Fruit fly (Drosophila melanogaster) whole organism, embryonic: ENCODE data around the gene NaPi-III.

Experiments
- Atf3 ChIP-seq: fragments of 200-800 bp; sonication (Bioruptor generic); optimal IDR thresholded peaks from 3 replicates; lab custom pipeline; 2016; ENCODE audit warnings: missing biosample characterization, missing genetic modification characterization
- CG10462 ChIP-seq: fragments of 200-800 bp; sonication (Bioruptor generic); optimal IDR thresholded peaks from 2 replicates; lab custom pipeline; 2016; ENCODE audit warnings: missing biosample characterization, missing genetic modification characterization
- CG10979 ChIP-seq: fragments of 200-800 bp; sonication (Bioruptor generic); optimal IDR thresholded peaks from 2 replicates; lab custom pipeline; 2018; ENCODE audit warnings: missing biosample characterization, mild to moderate bottlenecking, missing genetic modification characterization, moderate library complexity
- CG11504 ChIP-seq: fragments of 200-800 bp; sonication (Bioruptor generic); optimal IDR thresholded peaks from 3 replicates; lab custom pipeline; 2019; ENCODE audit warnings: missing biosample characterization, mild to moderate bottlenecking, missing genetic modification characterization, moderate library complexity
- CG12071 ChIP-seq: fragments of 200-800 bp; sonication (Bioruptor generic); optimal IDR thresholded peaks from 3 replicates; lab custom pipeline; 2018; ENCODE audit warnings: missing biosample characterization, mild to moderate bottlenecking, missing genetic modification characterization
- CG12155 ChIP-seq: fragments of 200-800 bp; sonication (Bioruptor generic); optimal IDR thresholded peaks from 3 replicates; lab custom pipeline; 2016; ENCODE audit warnings: missing biosample characterization, missing genetic modification characterization
- CG12299 ChIP-seq: fragments of 200-800 bp; sonication (Bioruptor generic); optimal IDR thresholded peaks from 2 replicates; lab custom pipeline; 2018; ENCODE audit warnings: missing biosample characterization, mild to moderate bottlenecking, missing genetic modification characterization
- CG12769 ChIP-seq: fragments of 200-800 bp; sonication (Bioruptor generic); optimal IDR thresholded peaks from 2 replicates; lab custom pipeline; 2019; ENCODE audit warnings: missing biosample characterization, mild to moderate bottlenecking, missing genetic modification characterization, moderate library complexity
- CG13894 ChIP-seq: fragments of 200-800 bp; sonication (Bioruptor generic); optimal IDR thresholded peaks from 3 replicates; lab custom pipeline; 2018; ENCODE audit warnings: missing biosample characterization, mild to moderate bottlenecking, missing genetic modification characterization, moderate library complexity
- CG14014 ChIP-seq: fragments of 200-800 bp; sonication (Bioruptor generic); IDR thresholded peaks from 2 replicates; pipeline ENCODE4 v1.3.6; 2022; ENCODE audit warnings: missing biosample characterization, missing genetic modification characterization
- CG3995 ChIP-seq: fragments of 200-800 bp; sonication (Bioruptor generic); optimal IDR thresholded peaks from 3 replicates; lab custom pipeline; 2016; ENCODE audit warnings: missing biosample characterization, missing genetic modification characterization
- CG5180 ChIP-seq: fragments of 200-800 bp; sonication (Bioruptor generic); optimal IDR thresholded peaks from 3 replicates; lab custom pipeline; 2017; ENCODE audit warnings: missing biosample characterization, missing genetic modification characterization, mild to moderate bottlenecking, moderate library complexity, missing genetic modification reagents
- CG5245 ChIP-seq: fragments of 200-800 bp; sonication (Bioruptor generic); optimal IDR thresholded peaks from 3 replicates; lab custom pipeline; 2016; ENCODE audit warnings: missing biosample characterization, missing genetic modification characterization
- CG8388 ChIP-seq: fragments of 200-800 bp; sonication (Bioruptor generic); optimal IDR thresholded peaks from 2 replicates; lab custom pipeline; 2019; ENCODE audit warnings: missing biosample characterization, mild to moderate bottlenecking, missing genetic modification characterization, moderate library complexity
- CG9437 ChIP-seq: fragments of 200-800 bp; sonication (Bioruptor generic); optimal IDR thresholded peaks from 2 replicates; lab custom pipeline; 2018; ENCODE audit warnings: missing biosample characterization, mild to moderate bottlenecking, missing genetic modification characterization
- CG9609 ChIP-seq: fragments of 200-800 bp; sonication (Bioruptor generic); optimal IDR thresholded peaks from 3 replicates; lab custom pipeline; 2016; ENCODE audit warnings: missing biosample characterization, missing genetic modification characterization
- CG9727 ChIP-seq: fragments of 200-800 bp; sonication (Bioruptor generic); optimal IDR thresholded peaks from 3 replicates; lab custom pipeline; 2017; ENCODE audit warnings: missing biosample characterization, mild to moderate bottlenecking, missing genetic modification characterization
- Dfd ChIP-seq, 2 experiments: fragments of >200 bp; optimal IDR thresholded peaks; 2 replicates each; lab custom pipeline; 2017; ENCODE audit warnings: missing biosample characterization in 2 of 2, missing genetic modification characterization in 2 of 2
- Ets97D ChIP-seq: fragments of 200-800 bp; sonication (Bioruptor generic); optimal IDR thresholded peaks from 3 replicates; lab custom pipeline; 2016; ENCODE audit warnings: missing biosample characterization, missing genetic modification characterization
- Hr39 ChIP-seq: fragments of >200 bp; optimal IDR thresholded peaks from 2 replicates; lab custom pipeline; 2017
- Lim3 ChIP-seq: fragments of 200-800 bp; sonication (Bioruptor generic); IDR thresholded peaks from 2 replicates; pipeline ENCODE4 v1.3.6; 2022; ENCODE audit warnings: missing biosample characterization, missing genetic modification characterization
- MBD-R2 ChIP-seq: fragments of 200-800 bp; sonication (Bioruptor generic); IDR thresholded peaks from 2 replicates; pipeline ENCODE4 v1.3.6; 2022; ENCODE audit warnings: missing biosample characterization, missing genetic modification characterization
- Mad ChIP-seq: fragments of 200-800 bp; sonication (Bioruptor generic); optimal IDR thresholded peaks from 2 replicates; lab custom pipeline; 2016; ENCODE audit warnings: missing biosample characterization, missing genetic modification characterization
- NfI ChIP-seq: fragments of 200-800 bp; sonication (Bioruptor generic); optimal IDR thresholded peaks from 3 replicates; lab custom pipeline; 2018; ENCODE audit warnings: missing biosample characterization, mild to moderate bottlenecking, missing genetic modification characterization, moderate library complexity
- Tbp ChIP-seq: fragments of >200 bp; optimal IDR thresholded peaks from 2 replicates; lab custom pipeline; 2018; ENCODE audit warnings: missing biosample characterization, missing genetic modification characterization
- ara ChIP-seq: fragments of 200-800 bp; sonication (Bioruptor generic); IDR thresholded peaks from 2 replicates; pipeline ENCODE4 v1.3.6; 2022; ENCODE audit warnings: missing biosample characterization, missing genetic modification characterization
- ash1 ChIP-seq: fragments of 200-800 bp; sonication (Bioruptor generic); optimal IDR thresholded peaks from 2 replicates; lab custom pipeline; 2018; ENCODE audit warnings: missing biosample characterization, mild to moderate bottlenecking, missing genetic modification characterization
- bsh ChIP-seq, 2 experiments: fragments of 200-800 bp; sonication (Bioruptor generic); optimal IDR thresholded peaks; 2 replicates each; lab custom pipeline; 2017 to 2018; ENCODE audit warnings: mild to moderate bottlenecking in 2 of 2, missing biosample characterization in 2 of 2, missing genetic modification characterization in 2 of 2, moderate library complexity in 1 of 2
- cas ChIP-seq: fragments of 200-800 bp; sonication (Bioruptor generic); IDR thresholded peaks from 2 replicates; pipeline ENCODE4 v1.3.6; 2022; ENCODE audit warnings: missing biosample characterization, missing genetic modification characterization
- ci ChIP-seq: fragments of 200-800 bp; sonication (Bioruptor generic); IDR thresholded peaks from 3 replicates; pipeline ENCODE4 v1.3.6; 2022; ENCODE audit warnings: missing biosample characterization, missing genetic modification characterization
- crc ChIP-seq: fragments of 200-800 bp; sonication (Bioruptor generic); optimal IDR thresholded peaks from 2 replicates; lab custom pipeline; 2016; ENCODE audit warnings: missing biosample characterization, missing genetic modification characterization
- crp ChIP-seq, 2 experiments: fragments of 200-800 bp; sonication (Bioruptor generic); optimal IDR thresholded peaks; 2 replicates in 1 of 2; 3 replicates in 1 of 2; lab custom pipeline; 2017; ENCODE audit warnings: missing biosample characterization in 2 of 2, missing genetic modification characterization in 2 of 2, mild to moderate bottlenecking in 1 of 2, moderate library complexity in 1 of 2
- dysf ChIP-seq: fragments of 200-800 bp; sonication (Bioruptor generic); IDR thresholded peaks from 3 replicates; pipeline ENCODE4 v1.3.6; 2022; ENCODE audit warnings: missing biosample characterization, missing genetic modification characterization
- fd96Cb ChIP-seq: fragments of 200-800 bp; sonication (Bioruptor generic); optimal IDR thresholded peaks from 2 replicates; lab custom pipeline; 2018; ENCODE audit warnings: missing biosample characterization, mild to moderate bottlenecking, missing genetic modification characterization, moderate library complexity
- fu2 ChIP-seq: fragments of 200-800 bp; sonication (Bioruptor generic); optimal IDR thresholded peaks from 2 replicates; lab custom pipeline; 2016; ENCODE audit warnings: missing biosample characterization, missing genetic modification characterization
- h ChIP-seq: fragments of >200 bp; optimal IDR thresholded peaks from 2 replicates; lab custom pipeline; 2017
- hkb ChIP-seq, 2 experiments: fragments of 200-800 bp in 1 of 2; fragments of >200 bp in 1 of 2; sonication (Bioruptor generic) in 1 of 2; IDR thresholded peaks in 1 of 2; optimal IDR thresholded peaks in 1 of 2; 2 replicates each; pipeline versions ENCODE4 v1.3.6 to Lab custom; 2017 to 2022; ENCODE audit warnings: missing biosample characterization in 1 of 2, missing genetic modification characterization in 1 of 2
- lbe ChIP-seq: fragments of 200-800 bp; sonication (Bioruptor generic); optimal IDR thresholded peaks from 2 replicates; lab custom pipeline; 2016; ENCODE audit warnings: missing biosample characterization, mild to moderate bottlenecking, missing genetic modification characterization
- luna ChIP-seq: fragments of 200-800 bp; sonication (Bioruptor generic); optimal IDR thresholded peaks from 2 replicates; lab custom pipeline; 2016; ENCODE audit warnings: missing biosample characterization, missing genetic modification characterization
- oc ChIP-seq: fragments of 200-800 bp; sonication (Bioruptor generic); optimal IDR thresholded peaks from 2 replicates; lab custom pipeline; 2018; ENCODE audit warnings: missing biosample characterization, mild to moderate bottlenecking, missing genetic modification characterization, moderate library complexity
- org-1 ChIP-seq: fragments of 200-800 bp; sonication (Bioruptor generic); optimal IDR thresholded peaks from 2 replicates; lab custom pipeline; 2017; ENCODE audit warnings: missing biosample characterization, missing genetic modification characterization
- p53 ChIP-seq: fragments of 200-800 bp; sonication (Bioruptor generic); optimal IDR thresholded peaks from 2 replicates; lab custom pipeline; 2016; ENCODE audit warnings: missing biosample characterization, missing genetic modification characterization
- pfk ChIP-seq: fragments of 200-800 bp; sonication (Bioruptor generic); optimal IDR thresholded peaks from 2 replicates; lab custom pipeline; 2018; ENCODE audit warnings: missing biosample characterization, mild to moderate bottlenecking, missing genetic modification characterization, moderate library complexity
- prd ChIP-seq, 3 experiments: fragments of >200 bp in 2 of 3; fragments of 200-800 bp in 1 of 3; sonication (Bioruptor generic) in 1 of 3; optimal IDR thresholded peaks in 2 of 3; IDR thresholded peaks in 1 of 3; 2 replicates in 2 of 3; 3 replicates in 1 of 3; pipeline versions ENCODE4 v1.3.6 to Lab custom; 2017 to 2022; ENCODE audit warnings: missing biosample characterization in 1 of 3, missing genetic modification characterization in 1 of 3
- slbo ChIP-seq: fragments of 200-800 bp; sonication (Bioruptor generic); IDR thresholded peaks from 2 replicates; pipeline ENCODE4 v1.3.6; 2022; ENCODE audit warnings: missing biosample characterization, missing genetic modification characterization
- sob ChIP-seq: fragments of 200-800 bp; sonication (Bioruptor generic); IDR thresholded peaks from 2 replicates; pipeline ENCODE4 v1.3.6; 2022; ENCODE audit warnings: missing biosample characterization, missing genetic modification characterization
- unc-4 ChIP-seq: fragments of 200-800 bp; sonication (Bioruptor generic); IDR thresholded peaks from 2 replicates; pipeline ENCODE4 v1.3.6; 2022; ENCODE audit warnings: missing biosample characterization, missing genetic modification characterization; ENCODE audit not compliant: partially characterized antibody
- vnd ChIP-seq: fragments of 200-800 bp; sonication (Bioruptor generic); IDR thresholded peaks from 3 replicates; pipeline ENCODE4 v1.3.6; 2022; ENCODE audit warnings: missing biosample characterization, missing genetic modification characterization; ENCODE audit not compliant: partially characterized antibody
- wor ChIP-seq: fragments of 200-800 bp; sonication (Bioruptor generic); IDR thresholded peaks from 2 replicates; pipeline ENCODE4 v1.3.6; 2022; ENCODE audit warnings: missing biosample characterization, missing genetic modification characterization

The NaPi-III gene

dm6 chr3L:11084557-11085231, 38.5 kb upstream of the NaPi-III start (continued):
- peak; percentile 94 for TF ChIP-seq CG12299 (tag; lab: Kevin White, UChicago)
- TF ChIP-seq crc (GFP tag; lab: Kevin White, UChicago), result peak; percentile 95
- TF ChIP-seq lbe, result no peak
- peak; percentile 46 for TF ChIP-seq CG3995 (GFP tag; lab: Kevin White, UChicago)
- TF ChIP-seq hkb (optimal IDR thresholded peaks at IDR 0.05; lab: Kevin White, UChicago), result no peak
- TF ChIP-seq hkb (GFP tag; IDR thresholded peaks at IDR 0.05; lab: Robert Waterston, UW), result peak; percentile 98
- TF ChIP-seq ara (GFP tag; lab: Robert Waterston, UW), result peak; percentile 97
- TF ChIP-seq MBD-R2, result peak; percentile 76; the same call in 1 of the 2 replicates
- TF ChIP-seq fu2, result peak; percentile 91
- TF ChIP-seq CG8388 (GFP tag; lab: Kevin White, UChicago), result peak; percentile 97
- TF ChIP-seq h (lab: Kevin White, UChicago), result no peak
- TF ChIP-seq CG9437, result peak; percentile 92
- peak; percentile 95 for TF ChIP-seq CG9609
- TF ChIP-seq CG5180 (GFP tag; lab: Kevin White, UChicago), result peak; percentile 88
- peak; percentile 94 for TF ChIP-seq CG12769 (tag; lab: Kevin White, UChicago)
- TF ChIP-seq crp (GFP tag; optimal IDR thresholded peaks at IDR 0.05; lab: Kevin White, UChicago), result peak in 1 of 2 experiments; percentile 63
- TF ChIP-seq CG12155 (GFP tag; lab: Kevin White, UChicago), result peak; percentile 93
- peak; percentile 78 for TF ChIP-seq cas (GFP tag; lab: Robert Waterston, UW)
- TF ChIP-seq org-1, result peak; percentile 93
- TF ChIP-seq oc (tag; lab: Kevin White, UChicago), result peak; percentile 98
- peak; percentile 84 for TF ChIP-seq p53
- TF ChIP-seq fd96Cb (tag; lab: Kevin White, UChicago), result peak; percentile 97
- TF ChIP-seq ash1 (GFP tag; lab: Kevin White, UChicago), result peak; percentile 33
- peak; percentile 97 for TF ChIP-seq Atf3 (GFP tag; lab: Kevin White, UChicago)
- peak; percentile 99 for TF ChIP-seq CG10979
- peak; percentile 97 to 99 for TF ChIP-seq bsh (GFP tag; optimal IDR thresholded peaks at IDR 0.05; lab: Kevin White, UChicago)
- TF ChIP-seq Ets97D (GFP tag; lab: Kevin White, UChicago), result peak; percentile 88
- TF ChIP-seq unc-4 (GFP tag; lab: Robert Waterston, UW), result no peak
- peak; percentile 94 for TF ChIP-seq CG12071
- TF ChIP-seq Dfd (GFP tag; optimal IDR thresholded peaks at IDR 0.05; lab: Kevin White, UChicago), result no peak
- TF ChIP-seq vnd (GFP tag; lab: Robert Waterston, UW), result no peak
- no peak for TF ChIP-seq CG13894 (tag; lab: Kevin White, UChicago)
- peak; percentile 97 for TF ChIP-seq dysf (GFP tag; lab: Robert Waterston, UW)
- TF ChIP-seq Tbp (GFP tag; lab: Kevin White, UChicago), result no peak
- TF ChIP-seq sob (GFP tag; lab: Robert Waterston, UW), result peak; percentile 95
- peak; percentile 97 for TF ChIP-seq CG11504 (tag; lab: Kevin White, UChicago)
- peak; percentile 86 for TF ChIP-seq Mad (GFP tag; lab: Kevin White, UChicago)
- peak; percentile 92 for TF ChIP-seq wor (GFP tag; lab: Robert Waterston, UW)
- peak; percentile 89 for TF ChIP-seq Lim3 (GFP tag; lab: Robert Waterston, UW)
- peak; percentile 97 for TF ChIP-seq CG10462 (GFP tag; lab: Kevin White, UChicago)
- TF ChIP-seq prd (optimal IDR thresholded peaks at IDR 0.05; lab: Kevin White, UChicago), result no peak
- peak; percentile 98 for TF ChIP-seq prd (GFP tag; IDR thresholded peaks at IDR 0.05; lab: Robert Waterston, UW)
- peak; percentile 96 for TF ChIP-seq CG5245 (GFP tag; lab: Kevin White, UChicago)
- peak; percentile 24 for TF ChIP-seq pfk
- peak; percentile 98 for TF ChIP-seq CG9727 (GFP tag; lab: Kevin White, UChicago)
- peak; percentile 95 for TF ChIP-seq CG14014 (GFP tag; lab: Robert Waterston, UW)
- TF ChIP-seq Hr39, result no peak
- TF ChIP-seq NfI (GFP tag; lab: Kevin White, UChicago), result peak; percentile 95
- TF ChIP-seq slbo (GFP tag; lab: Robert Waterston, UW), result peak; percentile 92
- peak; percentile 99 for TF ChIP-seq ci (GFP tag; lab: Robert Waterston, UW)
- TF ChIP-seq luna (GFP tag; lab: Kevin White, UChicago), result peak; percentile 37
